Worm (Caenorhabditis elegans): ENCODE measurements around the gene srbc-75.
"Not testable (repeated sequence)": the region's sequence is repeated elsewhere in the genome, so short reads cannot be mapped to it uniquely, and the experiment has no call there.

Gene srbc-75

ce11 chrV:15252082-15252481 is 1.5 kb upstream of the srbc-75 start, which contains the start of gene srbc-76:
Gene srbc-76, plus strand, starts transcription at chrV:15252382.
- no peak for TF ChIP-seq unc-62 (GFP tag; optimal IDR thresholded peaks at IDR 0.05)

DNA sequence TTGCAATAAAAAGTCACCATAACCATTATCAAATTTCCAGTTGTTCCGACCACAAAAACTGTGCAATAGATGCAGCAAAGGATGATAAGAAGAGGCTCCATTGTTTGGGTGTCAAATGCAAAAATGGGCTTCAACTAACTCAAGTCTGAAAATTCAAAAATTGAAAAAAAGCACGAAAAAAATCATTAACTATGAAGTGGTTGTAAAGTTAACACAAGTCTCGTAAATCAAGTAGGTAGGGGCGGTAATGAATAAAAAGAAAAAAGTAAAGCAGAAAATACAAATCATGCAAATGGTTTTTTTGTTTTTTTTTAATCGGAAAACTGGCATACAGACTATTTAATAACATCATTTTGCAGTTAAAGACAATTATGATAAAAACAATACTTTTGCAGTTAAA is 3.0 kb downstream of the srbc-75 start, which contains the start of gene srsx-39:
srsx-39 (minus strand) TSS at position 101 of the 400 bp plus-strand sequence.
- TF ChIP-seq unc-62 (GFP tag; optimal IDR thresholded peaks at IDR 0.05): not testable (repeated sequence)

DNA sequence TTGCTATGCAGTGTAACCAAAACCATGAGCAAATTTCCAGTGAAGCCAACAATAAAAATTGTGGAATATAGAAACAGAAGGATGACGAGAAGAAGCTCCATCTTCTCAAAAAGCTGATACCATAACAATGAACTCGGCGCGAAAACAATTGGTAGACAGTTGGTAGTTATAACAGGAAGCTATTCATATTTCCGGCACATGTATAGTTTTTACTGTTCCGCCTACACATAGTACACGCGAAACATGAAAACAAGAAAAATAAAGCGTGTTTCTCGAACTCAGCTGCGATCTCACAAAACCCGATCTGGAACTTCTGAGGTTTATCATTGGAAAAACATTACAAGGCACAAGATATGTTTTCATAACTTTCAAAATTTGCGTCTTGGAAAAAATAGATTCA is 5.4 kb downstream of the srbc-75 start, which contains the start of gene srsx-37:
srsx-37 (minus strand) TSS at position 101 of the 400 bp plus-strand sequence.
- TF ChIP-seq unc-62 (GFP tag; optimal IDR thresholded peaks at IDR 0.05): no peak

DNA sequence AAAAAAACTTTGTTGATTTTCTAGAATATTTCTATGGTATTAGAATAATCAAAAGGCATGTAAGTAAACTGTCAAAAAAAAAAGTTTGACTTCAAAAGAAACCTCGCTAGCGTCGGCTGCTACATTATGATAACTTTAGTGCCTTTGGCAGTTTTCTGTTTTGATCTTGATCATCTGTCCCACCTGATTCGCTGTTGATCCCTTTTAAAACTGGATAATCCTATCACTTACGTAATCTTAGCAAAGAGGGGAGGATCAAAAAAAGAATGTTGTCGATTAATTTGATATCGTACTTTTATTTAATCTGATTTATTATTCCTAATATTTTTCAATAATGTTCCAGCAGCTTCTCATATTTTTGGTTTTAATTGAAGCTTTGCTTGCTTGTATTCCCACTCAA is 6.3 kb downstream of the srbc-75 start, which contains the start of gene M01B2.8:
M01B2.8 (plus strand) TSS at position 301 of the 400 bp plus-strand sequence.
- TF ChIP-seq unc-62 (GFP tag; optimal IDR thresholded peaks at IDR 0.05): no peak

- TF ChIP-seq unc-62 (GFP tag; optimal IDR thresholded peaks at IDR 0.05): not testable (repeated sequence)
Measured at ce11 chrV:15262336-15262735, 8.7 kb downstream of the srbc-75 start, which contains the start of gene M01B2.10. Gene M01B2.10, minus strand, starts transcription at chrV:15262436.

- TF ChIP-seq unc-62 (GFP tag; optimal IDR thresholded peaks at IDR 0.05): no peak
Measured at ce11 chrV:15264131-15264530, 10.5 kb downstream of the srbc-75 start, which contains the start of gene M01B2.12. Gene M01B2.12, minus strand, starts transcription at chrV:15264231.

- no peak for TF ChIP-seq unc-62 (GFP tag; optimal IDR thresholded peaks at IDR 0.05)
Measured at ce11 chrV:15265814-15266213, 12.2 kb downstream of the srbc-75 start, which contains the start of gene M01B2.13. Gene M01B2.13, minus strand, starts transcription at chrV:15265914.

ce11 chrV:15267405-15267804 is 13.8 kb downstream of the srbc-75 start, which contains the start of gene T10H4.13:
Gene T10H4.13, minus strand, starts transcription at chrV:15267505.
- no peak for TF ChIP-seq unc-62 (GFP tag; optimal IDR thresholded peaks at IDR 0.05)

DNA sequence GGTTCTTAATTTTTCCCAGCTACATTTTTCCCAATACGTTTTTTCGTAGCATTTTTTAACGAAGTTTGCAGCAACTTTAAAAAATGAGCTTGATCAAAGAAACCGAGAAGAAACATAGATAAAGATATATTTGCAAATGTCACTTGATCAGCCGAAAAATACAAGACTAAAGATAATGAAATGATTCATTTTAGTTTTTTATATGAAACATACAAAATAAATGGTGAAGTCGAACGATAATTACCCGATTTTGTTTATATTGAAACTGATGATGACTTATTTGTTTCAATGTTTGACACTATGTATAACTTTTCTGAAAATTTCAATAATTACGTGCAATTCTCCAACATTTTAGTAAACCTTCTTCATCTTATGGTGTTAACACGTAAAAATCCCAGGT is 14.7 kb downstream of the srbc-75 start, which contains the start of gene srw-22:
srw-22 (plus strand) TSS at position 301 of the 400 bp plus-strand sequence.
- TF ChIP-seq unc-62 (GFP tag; optimal IDR thresholded peaks at IDR 0.05): no peak

DNA sequence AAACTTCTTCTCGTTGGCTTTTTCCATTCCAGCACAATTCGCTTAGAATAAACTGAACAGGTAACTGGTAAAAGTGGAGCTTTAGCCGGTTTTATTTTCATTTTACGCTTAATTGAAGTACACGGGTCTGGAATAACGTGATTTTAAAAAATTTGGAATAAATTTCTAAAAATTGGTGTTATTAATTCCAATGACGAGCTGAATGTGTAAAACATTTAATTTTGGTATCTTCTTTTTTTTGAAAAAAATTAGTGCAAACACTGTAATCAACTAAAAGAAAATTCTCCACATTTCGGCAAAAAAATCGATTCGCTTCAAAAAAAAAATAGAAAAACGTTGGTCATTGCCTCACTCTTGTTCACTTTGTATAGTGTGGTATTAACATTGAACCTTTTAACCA is 18.6 kb downstream of the srbc-75 start, which contains the start of gene T10H4.4:
T10H4.4 (minus strand) TSS at position 101 of the 400 bp plus-strand sequence.
- TF ChIP-seq unc-62 (GFP tag; optimal IDR thresholded peaks at IDR 0.05): no peak

- TF ChIP-seq unc-62 (GFP tag; optimal IDR thresholded peaks at IDR 0.05): no peak
Measured at ce11 chrV:15274757-15275156, 21.1 kb downstream of the srbc-75 start, which contains the start of gene srw-16. Gene srw-16, minus strand, starts transcription at chrV:15274857.

DNA sequence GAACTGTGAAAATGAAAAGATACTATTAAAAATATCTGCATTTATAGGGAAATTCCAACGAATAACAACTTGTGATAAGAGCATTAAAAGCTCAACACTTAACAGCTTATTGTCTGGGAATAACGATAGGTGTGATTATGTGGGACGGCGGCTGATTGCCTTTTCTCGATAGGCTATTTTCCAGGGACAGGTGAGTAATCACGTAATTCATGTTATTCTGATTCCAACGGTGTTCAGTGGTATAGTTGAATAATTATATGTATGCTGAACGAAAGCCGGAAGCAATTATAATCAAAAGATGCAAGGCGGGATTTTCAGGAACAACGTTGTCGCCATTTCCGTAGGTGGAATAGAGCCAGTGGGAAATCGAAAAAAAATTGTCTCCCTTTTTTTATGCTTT is 23.3 kb downstream of the srbc-75 start, which contains the start of gene srw-17:
srw-17 (minus strand) TSS at position 101 of the 400 bp plus-strand sequence.
- no peak for TF ChIP-seq unc-62 (GFP tag; optimal IDR thresholded peaks at IDR 0.05)

ce11 chrV:15281279-15281949 is 27.8 kb downstream of the srbc-75 start, which contains the start of the genes srw-19 and srx-51:
Gene srw-19, minus strand, starts transcription at chrV:15281379.
Gene srx-51, plus strand, starts transcription at chrV:15281899.
- TF ChIP-seq unc-62 (GFP tag; optimal IDR thresholded peaks at IDR 0.05): no peak

- no peak for TF ChIP-seq unc-62 (GFP tag; optimal IDR thresholded peaks at IDR 0.05)
Measured at ce11 chrV:15285984-15286383, 32.4 kb downstream of the srbc-75 start.

DNA sequence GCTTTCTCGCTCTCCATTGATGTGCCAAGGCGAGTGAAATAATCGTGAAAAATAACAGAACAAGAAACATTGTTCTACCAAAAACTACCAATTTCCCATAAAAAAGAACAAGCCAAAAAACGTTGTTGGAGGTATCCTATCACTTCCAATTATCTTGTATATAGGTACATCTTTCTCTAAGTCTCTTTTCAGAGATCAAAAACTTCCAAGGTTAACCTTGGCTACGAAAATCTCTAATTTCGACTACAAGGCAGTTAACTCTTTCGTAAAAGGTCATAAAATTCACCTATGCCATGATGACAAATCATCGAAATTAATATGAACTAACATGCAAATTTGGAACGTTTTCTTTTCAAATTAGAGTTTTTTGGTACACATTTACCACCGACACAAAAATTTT is 34.2 kb downstream of the srbc-75 start, which contains the start of gene cyp-34A1:
cyp-34A1 (minus strand) TSS at position 101 of the 400 bp plus-strand sequence.
- no peak for TF ChIP-seq unc-62 (GFP tag; optimal IDR thresholded peaks at IDR 0.05)

ce11 chrV:15290995-15291394 is 37.4 kb downstream of the srbc-75 start, which contains the start of gene cyp-34A2:
Gene cyp-34A2, minus strand, starts transcription at chrV:15291095.
- no peak for TF ChIP-seq unc-62 (GFP tag; optimal IDR thresholded peaks at IDR 0.05)

All from whole organism, dauer.